Worm (Caenorhabditis elegans): ENCODE results near the gene F47B8.5.

Gene F47B8.5

ce11 chrV:14350498-14350897 is 22.8 kb upstream of the F47B8.5 start:
- TF ChIP-seq D2030.7 (GFP tag; IDR thresholded peaks at IDR 0.05) (peak; percentile 13; the same call in 1 of the 2 replicates), somi-1 (GFP tag; optimal IDR thresholded peaks at IDR 0.05) (no peak), madf-6 (GFP tag; IDR thresholded peaks at IDR 0.05) (peak; percentile 62), snpc-3.4 (tag; optimal IDR thresholded peaks at IDR 0.05) (peak; percentile 25), hsf-1 (GFP tag; IDR thresholded peaks at IDR 0.05) (no peak), ztf-25 (GFP tag; IDR thresholded peaks at IDR 0.05) (0 out of 2 replicates have a peak, but pooled peaks have one; percentile 19), lin-26 (GFP tag; IDR thresholded peaks at IDR 0.05) (peak; percentile 17; the same call in 1 of the 2 replicates), ztf-26 (tag; optimal IDR thresholded peaks at IDR 0.05) (no peak), F23B12.7 (tag; optimal IDR thresholded peaks at IDR 0.05; ENCODE audit: insufficient read depth) (no peak), ama-1 (optimal IDR thresholded peaks at IDR 0.05) (no peak), ama-1 (GFP tag; optimal IDR thresholded peaks at IDR 0.05) (no peak), aptf-3 (GFP tag; IDR thresholded peaks at IDR 0.05) (no peak), xnd-1 (tag; optimal IDR thresholded peaks at IDR 0.05) (no peak), nhr-80 (tag; optimal IDR thresholded peaks at IDR 0.05) (no peak), lsl-1 (GFP tag; optimal IDR thresholded peaks at IDR 0.05) (peak; percentile 63), F33H1.4 (GFP tag; IDR thresholded peaks at IDR 0.05) (peak; percentile 67), attf-6 (GFP tag; IDR thresholded peaks at IDR 0.05) (0 out of 2 replicates have a peak, but pooled peaks have one; percentile 35), pbrm-1 (GFP tag; IDR thresholded peaks at IDR 0.05) (0 out of 2 replicates have a peak, but pooled peaks have one; percentile 19), aptf-2 (GFP tag; conservative IDR thresholded peaks at IDR 0.05) (no peak)

ce11 chrV:14347234-14347826 is 19.7 kb upstream of the F47B8.5 start, which contains the start of gene cept-2:
cept-2 (plus strand) TSS chrV:14347766.
- TF ChIP-seq F22D6.2 (tag; optimal IDR thresholded peaks at IDR 0.05) (no peak), F23B12.7 (tag; optimal IDR thresholded peaks at IDR 0.05; ENCODE audit: insufficient read depth) (no peak), atf-7 (tag; optimal IDR thresholded peaks at IDR 0.05) (no peak), pbrm-1 (GFP tag; IDR thresholded peaks at IDR 0.05) (peak; percentile 78), ztf-26 (tag; optimal IDR thresholded peaks at IDR 0.05) (no peak), aptf-2 (GFP tag; conservative IDR thresholded peaks at IDR 0.05) (no peak), hsf-1 (GFP tag; IDR thresholded peaks at IDR 0.05) (no peak), D2030.7 (GFP tag; IDR thresholded peaks at IDR 0.05) (peak; percentile 27; the same call in 1 of the 2 replicates), B0261.1 (tag; optimal IDR thresholded peaks at IDR 0.05) (peak; percentile 22), C17E4.6 (GFP tag; IDR thresholded peaks at IDR 0.05) (no peak), K11D2.4 (GFP tag; IDR thresholded peaks at IDR 0.05) (peak; percentile 75; the same call in 1 of the 2 replicates), snpc-1.1 (tag; optimal IDR thresholded peaks at IDR 0.05; ENCODE audit: insufficient read depth) (peak; percentile 45), hrde-1 (tag; optimal IDR thresholded peaks at IDR 0.05; ENCODE audit: borderline replicate concordance) (no peak), attf-3 (GFP tag; conservative IDR thresholded peaks at IDR 0.05) (peak; percentile 69), sdz-38 (tag; optimal IDR thresholded peaks at IDR 0.05) (no peak), hmg-20 (GFP tag; IDR thresholded peaks at IDR 0.05) (0 out of 2 replicates have a peak, but pooled peaks have one; percentile 43), cebp-2 (GFP tag; IDR thresholded peaks at IDR 0.05) (no peak), Y67H2A.10 (GFP tag; conservative IDR thresholded peaks at IDR 0.05) (no peak), F55B11.4 (tag; optimal IDR thresholded peaks at IDR 0.05; ENCODE audit: borderline replicate concordance, insufficient read depth) (no peak), madf-3 (GFP tag; IDR thresholded peaks at IDR 0.05) (0 out of 2 replicates have a peak, but pooled peaks have one; percentile 45), Y95B8A.8 (GFP tag; IDR thresholded peaks at IDR 0.05) (0 out of 2 replicates have a peak, but pooled peaks have one; percentile 31), attf-6 (GFP tag; IDR thresholded peaks at IDR 0.05) (peak; percentile 67; the same call in 1 of the 2 replicates), Y56A3A.18 (GFP tag; IDR thresholded peaks at IDR 0.05) (no peak), T07F8.4 (tag; optimal IDR thresholded peaks at IDR 0.05) (no peak), nhr-80 (tag; optimal IDR thresholded peaks at IDR 0.05) (peak; percentile 54), F52B5.7 (tag; optimal IDR thresholded peaks at IDR 0.05) (no peak), ceh-27 (GFP tag; optimal IDR thresholded peaks at IDR 0.05) (peak; percentile 81), akir-1 (GFP tag; optimal IDR thresholded peaks at IDR 0.05) (peak; percentile 24), ztf-28 (GFP tag; IDR thresholded peaks at IDR 0.05) (0 out of 2 replicates have a peak, but pooled peaks have one; percentile 11), hlh-26 (GFP tag; conservative IDR thresholded peaks at IDR 0.05) (no peak), ztf-6 (GFP tag; IDR thresholded peaks at IDR 0.05) (no peak), tbp1 (GFP tag; optimal IDR thresholded peaks at IDR 0.05) (peak; percentile 65), nhr-120 (GFP tag; IDR thresholded peaks at IDR 0.05) (no peak), die-1 (tag; optimal IDR thresholded peaks at IDR 0.05) (no peak)
